Worm (Caenorhabditis elegans) whole organism, dauer: ENCODE results near the gene srx-68.

Source experiments
- unc-62 ChIP-seq: sonication (generic microtip); optimal IDR thresholded peaks from 2 replicates; lab custom pipeline; 2017; ENCODE audit warnings: missing biosample characterization, missing genetic modification reagents, missing genetic modification characterization

Gene srx-68

DNA sequence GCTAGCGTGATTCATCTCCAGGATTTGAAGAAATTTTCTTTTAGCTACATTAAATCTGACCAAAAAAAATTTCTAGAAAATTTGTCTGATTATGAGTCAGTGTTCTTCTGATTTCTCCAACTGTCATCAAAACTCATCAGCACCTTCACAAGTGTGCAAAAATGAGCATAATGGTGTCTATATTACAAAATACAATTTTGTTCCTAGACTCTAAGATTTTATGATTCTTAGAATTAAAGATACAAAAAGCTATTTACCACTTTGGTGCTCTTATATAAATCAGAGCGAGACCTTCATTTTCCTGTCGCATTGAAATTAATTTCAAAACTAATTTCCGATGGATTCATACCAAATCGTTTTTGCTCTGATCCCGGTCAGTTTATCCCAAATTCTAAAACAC is at the start of gene srx-68:
srx-68 (plus strand) TSS at position 301 of the 400 bp plus-strand sequence.
- TF ChIP-seq unc-62 (GFP tag; lab: Kevin White, UChicago), result no peak

DNA sequence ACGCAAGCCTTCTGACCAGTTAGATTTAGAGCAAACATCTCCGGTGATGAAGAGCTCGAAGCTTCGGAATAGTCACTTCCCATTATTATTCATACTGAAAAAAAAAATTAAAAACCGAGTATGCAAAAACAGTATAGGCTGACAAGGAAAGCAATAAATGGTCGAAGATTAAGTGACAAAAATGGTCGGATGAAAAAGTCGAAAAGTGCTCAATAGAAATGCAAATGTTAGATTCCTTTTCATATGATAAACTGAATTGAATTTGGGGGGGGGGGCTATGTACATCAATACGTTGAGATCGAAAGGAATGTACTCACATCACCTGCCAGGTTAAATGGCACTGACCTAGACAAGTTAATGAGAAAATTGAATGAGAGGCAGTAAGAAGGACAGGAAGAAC is 49.7 kb upstream of the srx-68 start, which contains the start of gene nhr-187:
nhr-187 (minus strand) TSS at position 101 of the 400 bp plus-strand sequence.
- TF ChIP-seq unc-62 (GFP tag; lab: Kevin White, UChicago), result no peak

DNA sequence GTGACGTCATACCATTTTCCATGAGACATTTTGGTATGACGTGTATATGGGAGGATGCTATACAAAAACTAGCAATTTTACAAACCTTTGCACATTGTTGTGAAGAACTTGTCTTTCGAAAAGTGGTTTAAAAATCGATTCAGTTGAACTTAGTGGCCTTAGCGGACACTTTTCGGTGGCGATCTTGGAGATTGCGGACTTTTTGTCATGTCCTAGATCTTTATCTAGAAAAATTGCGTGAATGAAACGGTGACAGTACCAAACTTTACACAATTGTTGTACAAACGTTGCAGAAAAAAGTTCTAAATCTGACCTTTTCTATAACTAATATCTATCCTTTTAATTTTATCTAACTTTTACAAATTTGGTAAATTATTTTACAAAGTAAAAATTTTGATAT is 47.3 kb upstream of the srx-68 start:
- no peak for TF ChIP-seq unc-62 (GFP tag; lab: Kevin White, UChicago)

DNA sequence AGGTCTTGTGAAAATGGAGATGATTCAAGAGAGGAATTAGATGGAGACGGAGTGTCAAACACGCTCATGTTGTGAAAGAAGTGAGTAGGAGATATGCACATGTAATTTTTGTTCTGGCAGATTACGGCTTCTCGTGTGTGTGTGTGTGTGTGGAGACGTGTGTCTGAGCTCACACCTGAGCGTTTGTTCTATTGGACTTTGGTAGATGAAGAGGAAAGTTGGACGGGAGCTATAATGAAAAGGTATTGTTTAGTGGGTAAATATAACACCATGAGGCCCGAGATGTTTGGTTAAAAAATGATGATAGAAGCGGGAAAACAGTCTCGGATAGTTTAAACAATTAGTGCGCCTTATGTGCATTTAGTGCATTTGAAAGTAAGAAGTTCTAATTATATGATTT is 43.7 kb upstream of the srx-68 start, which contains the start of gene nhr-157:
nhr-157 (minus strand) TSS at position 101 of the 400 bp plus-strand sequence.
- no peak for TF ChIP-seq unc-62 (GFP tag; lab: Kevin White, UChicago)

DNA sequence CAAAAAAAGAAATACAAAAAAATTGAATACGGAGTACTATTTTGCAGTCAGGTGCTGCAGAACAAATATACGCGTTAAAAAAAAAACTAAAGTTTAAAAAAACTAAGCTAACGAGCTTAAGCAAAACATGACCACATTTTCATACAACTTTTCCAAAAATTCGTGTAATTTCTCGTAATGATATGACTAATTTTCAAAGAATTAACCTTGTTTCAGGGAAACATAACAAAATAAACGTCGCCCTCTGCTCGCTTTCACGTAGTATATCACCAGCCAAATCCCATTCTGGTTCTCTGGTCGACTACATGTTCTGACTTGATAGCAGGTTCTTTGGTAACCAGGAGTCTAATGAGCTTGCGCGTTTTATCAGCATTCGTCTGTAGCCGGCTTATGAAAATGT is 42.2 kb upstream of the srx-68 start:
- no peak for TF ChIP-seq unc-62 (GFP tag; lab: Kevin White, UChicago)

DNA sequence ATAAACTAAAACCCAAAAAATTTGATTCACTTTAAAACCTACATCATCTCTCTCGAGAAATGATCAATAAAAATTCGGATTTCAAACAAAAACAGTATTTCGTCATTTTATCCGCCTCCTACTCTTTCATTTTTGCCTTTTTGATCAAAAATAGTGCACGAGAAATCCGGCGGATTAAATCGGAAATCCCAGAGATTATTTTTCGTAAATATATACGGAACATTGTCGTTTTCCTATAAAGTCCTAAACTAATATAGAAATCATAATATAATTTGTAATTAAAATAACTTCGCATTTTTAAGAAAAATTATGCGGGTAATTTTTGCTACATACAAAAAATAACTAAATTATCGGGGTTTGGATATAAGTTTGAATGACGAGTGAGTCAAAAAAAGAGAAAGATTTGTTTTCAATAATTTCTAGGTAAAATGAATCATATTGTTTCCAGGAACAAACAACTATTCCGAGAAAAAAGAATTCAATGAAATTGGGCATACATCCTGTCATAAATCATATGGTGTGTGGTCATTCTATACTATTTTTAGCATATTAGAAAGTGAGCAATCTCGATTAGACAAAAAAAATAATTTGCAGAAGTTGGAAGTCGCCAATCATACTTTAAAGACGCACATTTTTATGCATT is 38.3 kb upstream of the srx-68 start, which contains the start of gene nhr-158:
nhr-158 (minus strand) TSS at position 51 of the 643 bp plus-strand sequence.
- no peak for TF ChIP-seq unc-62 (GFP tag; lab: Kevin White, UChicago)

DNA sequence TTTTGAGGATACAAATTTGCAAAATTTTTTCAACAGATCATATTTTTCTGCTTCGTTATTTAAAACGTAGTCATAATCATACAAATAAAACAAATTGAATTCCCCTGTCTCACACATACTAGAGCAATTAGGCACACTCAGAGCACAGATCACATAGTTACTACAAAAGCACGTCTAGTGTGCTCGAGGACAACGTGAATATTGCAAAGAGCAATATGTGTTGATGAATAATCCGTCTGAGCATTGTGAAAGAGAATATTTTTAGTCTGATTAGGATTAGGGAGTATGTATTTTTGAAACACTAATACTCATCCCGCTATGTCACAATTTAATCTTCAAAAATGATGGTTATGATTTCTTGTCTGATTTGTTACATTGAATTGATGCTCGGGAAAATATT is 35.3 kb upstream of the srx-68 start:
- no peak for TF ChIP-seq unc-62 (GFP tag; lab: Kevin White, UChicago)

DNA sequence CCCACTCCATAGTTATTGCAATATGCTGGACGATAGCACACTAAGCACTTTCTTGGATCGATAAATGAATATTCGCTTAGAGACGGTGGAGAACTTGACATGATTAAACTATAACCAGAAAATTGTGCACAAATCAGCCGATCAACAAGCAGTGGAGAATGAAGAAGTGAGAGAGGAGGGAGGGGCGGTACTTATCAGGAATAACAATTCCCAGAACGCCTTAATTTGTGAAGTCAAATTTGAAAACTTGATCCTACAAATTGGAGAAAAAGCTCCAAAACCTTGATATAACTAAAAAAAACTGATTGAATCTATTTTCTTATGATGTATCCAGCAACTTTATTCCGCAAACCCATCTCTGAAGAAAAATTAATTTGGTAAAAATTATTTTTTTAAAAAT is 34.3 kb upstream of the srx-68 start, which contains the start of gene nhr-159:
nhr-159 (minus strand) TSS at position 101 of the 400 bp plus-strand sequence.
- no peak for TF ChIP-seq unc-62 (GFP tag; lab: Kevin White, UChicago)

DNA sequence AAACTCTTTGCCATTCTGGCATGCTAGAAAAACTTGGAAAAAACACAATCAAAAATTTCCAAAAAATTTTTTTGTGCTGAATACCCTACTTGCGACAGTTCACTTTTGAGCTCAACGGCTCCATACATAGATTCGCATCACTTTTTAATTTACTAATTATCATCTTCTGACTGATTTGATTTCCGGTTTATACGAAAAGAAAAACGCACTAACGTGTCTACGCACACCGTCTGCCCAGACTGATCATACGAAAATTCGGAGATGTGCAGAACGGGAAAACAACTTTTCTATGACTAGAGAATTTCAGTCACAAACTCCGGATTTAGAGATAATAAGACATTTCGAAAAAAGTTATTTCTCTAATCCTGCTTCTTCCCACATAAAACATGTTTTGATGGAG is 28.0 kb upstream of the srx-68 start:
- no peak for TF ChIP-seq unc-62 (GFP tag; lab: Kevin White, UChicago)

DNA sequence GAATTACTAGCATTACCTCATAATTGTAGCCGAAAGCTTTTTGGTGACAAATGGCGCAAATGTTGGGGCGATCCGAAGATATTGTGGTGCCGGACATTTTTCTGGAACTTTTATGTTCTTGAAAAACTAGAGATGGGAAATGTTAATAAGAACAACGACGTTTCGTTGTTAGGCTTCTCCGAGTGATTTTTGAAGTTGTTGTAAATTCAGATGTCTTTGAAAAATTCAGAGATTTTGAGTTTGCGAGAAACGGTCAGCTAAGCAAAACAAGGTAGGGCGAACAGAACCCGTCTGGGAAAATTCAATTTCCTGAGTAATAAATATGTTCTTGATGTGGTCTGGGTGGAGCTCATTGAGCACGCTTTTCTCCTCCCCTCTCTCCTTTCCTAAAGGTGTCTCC is 26.5 kb upstream of the srx-68 start, which contains the start of gene nhr-124:
nhr-124 (minus strand) TSS at position 101 of the 400 bp plus-strand sequence.
- no peak for TF ChIP-seq unc-62 (GFP tag; lab: Kevin White, UChicago)

DNA sequence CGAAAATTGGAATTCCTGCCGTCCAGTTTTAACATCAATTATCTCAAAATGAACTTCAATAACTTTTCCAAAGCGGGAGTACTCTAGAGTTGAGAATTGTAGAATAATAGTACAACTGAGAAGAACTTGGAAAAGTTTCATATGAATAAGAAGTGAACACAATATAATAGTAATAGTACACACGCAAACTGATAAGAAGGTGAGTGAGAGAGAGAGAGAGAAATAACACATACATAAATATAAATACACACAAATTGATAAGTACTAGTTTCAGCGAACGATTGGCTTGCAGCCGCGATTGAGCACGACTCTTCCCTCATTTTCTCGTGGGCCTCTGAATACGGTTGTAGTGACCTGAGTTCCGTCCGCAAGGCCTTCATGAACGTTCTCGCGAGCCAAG is 23.5 kb upstream of the srx-68 start, which contains the start of gene C17E7.13:
C17E7.13 (minus strand) TSS at position 176 of the 400 bp plus-strand sequence.
- TF ChIP-seq unc-62 (GFP tag; lab: Kevin White, UChicago), result no peak

DNA sequence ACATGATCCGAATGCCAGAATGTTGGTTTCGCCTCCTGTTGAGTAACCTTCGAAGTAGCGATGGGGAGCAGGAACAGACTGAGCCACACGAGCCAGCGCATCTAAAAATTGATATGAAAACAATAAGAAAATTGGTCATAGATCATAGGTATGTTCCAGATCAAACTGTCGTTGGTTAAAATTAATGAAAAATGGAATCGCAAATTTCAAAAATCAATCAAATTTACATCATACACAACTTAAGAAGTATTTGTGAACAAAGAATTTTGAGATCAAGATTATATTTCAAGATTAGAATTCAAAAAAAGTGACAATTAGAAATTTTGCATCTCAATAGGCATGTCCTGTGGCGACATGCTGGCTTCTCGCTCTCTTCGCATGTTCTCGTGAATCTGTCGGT is 21.8 kb upstream of the srx-68 start, which contains the start of gene C17E7.9:
C17E7.9 (minus strand) TSS at position 101 of the 400 bp plus-strand sequence.
- no peak for TF ChIP-seq unc-62 (GFP tag; lab: Kevin White, UChicago)

DNA sequence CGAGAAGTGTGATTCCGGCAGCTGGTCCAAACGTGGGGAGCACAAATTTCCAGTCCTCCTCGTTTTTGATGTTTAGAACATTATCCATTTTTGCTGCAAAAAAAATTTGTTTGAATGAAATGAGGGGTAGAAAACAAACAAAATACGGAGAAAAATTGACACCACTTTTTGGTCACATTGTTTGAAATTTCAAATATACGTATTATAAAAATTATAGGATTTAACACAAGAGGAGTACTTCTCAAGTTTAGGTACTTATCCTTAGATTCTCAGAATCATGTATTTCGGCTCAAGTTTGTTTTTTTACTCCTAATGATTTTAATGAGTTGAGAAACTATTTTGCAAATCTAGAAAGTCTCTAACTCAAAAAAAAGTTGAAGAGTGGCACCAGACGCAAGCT is 20.7 kb upstream of the srx-68 start, which contains the start of gene C17E7.12:
C17E7.12 (minus strand) TSS at position 101 of the 400 bp plus-strand sequence.
- TF ChIP-seq unc-62 (GFP tag; lab: Kevin White, UChicago), result no peak

DNA sequence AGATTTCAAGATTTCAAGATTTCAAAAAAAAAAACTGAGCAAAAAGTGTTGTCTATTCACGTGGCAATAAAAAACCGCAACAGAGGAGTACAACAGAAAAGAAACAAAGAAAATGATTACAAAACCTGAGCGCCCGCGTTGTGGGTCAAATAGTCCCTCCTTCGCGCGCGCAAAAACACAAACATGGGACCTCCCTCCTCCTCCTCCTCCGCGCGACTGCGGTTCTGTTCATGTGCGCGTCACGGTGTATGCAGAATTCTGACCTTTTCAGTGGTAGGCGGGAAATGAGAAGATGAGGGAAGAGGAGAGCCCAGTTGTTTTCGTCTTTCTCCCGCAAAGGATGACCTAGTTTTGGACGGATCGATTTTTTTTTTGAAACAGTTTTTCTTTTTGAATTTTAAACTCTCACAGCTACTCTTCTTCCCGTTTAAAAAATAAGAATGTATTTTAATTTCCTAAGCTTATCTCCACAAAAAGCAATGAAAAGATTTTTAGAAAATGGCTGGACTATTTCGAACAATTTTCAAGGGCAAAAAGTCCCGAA is 20.1 kb upstream of the srx-68 start, which contains the start of gene C17E7.4:
C17E7.4 (plus strand) TSS at position 494 of the 544 bp plus-strand sequence.
- TF ChIP-seq unc-62 (GFP tag; lab: Kevin White, UChicago), result no peak

DNA sequence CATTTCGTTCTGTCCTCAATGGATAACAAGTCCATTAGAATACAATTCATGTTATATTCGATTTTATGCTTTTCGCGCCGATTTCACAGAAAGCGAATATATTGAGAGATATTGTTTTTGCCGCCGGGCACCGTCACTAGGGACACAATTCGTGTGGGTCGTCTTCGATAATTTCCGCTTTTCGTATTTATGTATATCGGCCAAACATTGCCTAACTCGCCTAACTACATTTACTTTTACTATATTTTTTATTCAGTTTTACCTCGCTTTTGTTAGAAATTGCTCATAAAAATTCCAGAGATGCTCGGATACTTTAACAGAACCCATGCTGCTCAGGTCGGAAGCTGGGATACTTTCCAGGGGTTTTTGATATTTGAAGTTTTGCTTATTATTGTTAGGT is 17.9 kb upstream of the srx-68 start, which contains the start of gene sre-9:
sre-9 (plus strand) TSS at position 301 of the 400 bp plus-strand sequence.
- TF ChIP-seq unc-62 (GFP tag; lab: Kevin White, UChicago), result no peak

DNA sequence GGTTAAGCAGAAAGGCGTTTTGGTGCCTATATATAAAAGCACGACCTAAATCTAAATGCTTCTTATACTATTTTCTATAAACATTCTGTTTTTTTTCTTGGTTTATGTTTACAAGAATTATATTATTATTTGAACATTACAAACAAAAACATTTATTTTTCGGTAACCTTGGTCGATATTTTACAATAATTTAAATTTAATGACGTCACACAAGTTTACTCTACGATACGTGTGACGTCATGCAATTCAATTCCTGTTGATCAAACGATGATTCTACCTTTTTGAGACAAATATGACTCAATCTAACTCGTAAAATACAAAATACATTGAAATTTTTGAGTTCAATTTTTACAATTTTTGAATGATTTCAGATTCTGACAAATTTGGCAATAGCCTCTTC is 16.6 kb upstream of the srx-68 start:
- TF ChIP-seq unc-62 (GFP tag; lab: Kevin White, UChicago), result no peak
